Fruit fly (Drosophila melanogaster) whole organism, embryonic: ENCODE data around the gene mbm.

Experiments used
- Atf-2 ChIP-seq: fragments of 200-800 bp; sonication (Bioruptor generic); optimal IDR thresholded peaks from 2 replicates; lab custom pipeline; 2016; ENCODE audit warnings: missing biosample characterization, missing genetic modification characterization
- Awh ChIP-seq: fragments of 200-800 bp; sonication (Bioruptor generic); IDR thresholded peaks from 2 replicates; pipeline ENCODE4, ENCODE4 v1.3.6; 2022; ENCODE audit warnings: missing biosample characterization, missing genetic modification characterization
- BEAF-32 ChIP-seq: fragments of 200-800 bp; sonication (Bioruptor generic); optimal IDR thresholded peaks from 3 replicates; lab custom pipeline; 2017; ENCODE audit warnings: missing biosample characterization, missing genetic modification characterization, mild to moderate bottlenecking, moderate library complexity, missing genetic modification reagents
- Blimp-1 ChIP-seq: fragments of 200-800 bp; sonication (Bioruptor generic); optimal IDR thresholded peaks from 3 replicates; lab custom pipeline; 2018; ENCODE audit warnings: missing biosample characterization, missing genetic modification characterization, mild to moderate bottlenecking, moderate library complexity, missing genetic modification reagents
- CG10366 ChIP-seq: fragments of 200-800 bp; sonication (Bioruptor generic); IDR thresholded peaks from 2 replicates; pipeline ENCODE4 v1.3.6; 2022; ENCODE audit warnings: missing biosample characterization, missing genetic modification characterization
- CG10654 ChIP-seq: fragments of 200-800 bp; sonication (Bioruptor generic); optimal IDR thresholded peaks from 2 replicates; lab custom pipeline; 2016; ENCODE audit warnings: missing biosample characterization, missing genetic modification characterization
- CG10979 ChIP-seq: fragments of 200-800 bp; sonication (Bioruptor generic); optimal IDR thresholded peaks from 2 replicates; lab custom pipeline; 2018; ENCODE audit warnings: missing biosample characterization, mild to moderate bottlenecking, missing genetic modification characterization, moderate library complexity
- CG11093 ChIP-seq: fragments of 200-800 bp; sonication (Bioruptor generic); IDR thresholded peaks from 3 replicates; pipeline ENCODE4 v1.3.6; 2022; ENCODE audit warnings: missing biosample characterization, missing genetic modification characterization
- CG11560 ChIP-seq: fragments of 200-800 bp; sonication (Bioruptor generic); IDR thresholded peaks from 3 replicates; pipeline ENCODE4 v1.3.6; 2022; ENCODE audit warnings: missing biosample characterization, missing genetic modification characterization
- CG13775 ChIP-seq: fragments of 200-800 bp; sonication (Bioruptor generic); optimal IDR thresholded peaks from 3 replicates; lab custom pipeline; 2017; ENCODE audit warnings: missing biosample characterization, mild to moderate bottlenecking, missing genetic modification characterization
- CG14860 ChIP-seq: fragments of 200-800 bp; sonication (Bioruptor generic); IDR thresholded peaks from 3 replicates; pipeline ENCODE4 v1.3.6; 2022; ENCODE audit warnings: missing biosample characterization, missing genetic modification characterization; ENCODE audit not compliant: partially characterized antibody
- CG15269 ChIP-seq: fragments of 200-800 bp; sonication (Bioruptor generic); optimal IDR thresholded peaks from 2 replicates; lab custom pipeline; 2018; ENCODE audit warnings: missing biosample characterization, mild to moderate bottlenecking, missing genetic modification characterization, moderate library complexity
- CG15601 ChIP-seq: fragments of 200-800 bp; sonication (Bioruptor generic); optimal IDR thresholded peaks from 3 replicates; lab custom pipeline; 2019; ENCODE audit warnings: missing biosample characterization, mild to moderate bottlenecking, missing genetic modification characterization, moderate library complexity
- CG15696 ChIP-seq: fragments of 200-800 bp; sonication (Bioruptor generic); optimal IDR thresholded peaks from 2 replicates; lab custom pipeline; 2019; ENCODE audit warnings: missing biosample characterization, mild to moderate bottlenecking, missing genetic modification characterization, moderate library complexity
- CG1602 ChIP-seq: fragments of 200-800 bp; sonication (Bioruptor generic); optimal IDR thresholded peaks from 3 replicates; lab custom pipeline; 2016; ENCODE audit warnings: missing biosample characterization, missing genetic modification characterization
- CG17829 ChIP-seq: fragments of 200-800 bp; optimal IDR thresholded peaks from 2 replicates; lab custom pipeline; 2019; ENCODE audit warnings: missing biosample characterization, mild to moderate bottlenecking, missing genetic modification characterization, moderate library complexity
- CG2120 ChIP-seq: fragments of 200-800 bp; sonication (Bioruptor generic); optimal IDR thresholded peaks from 3 replicates; lab custom pipeline; 2016; ENCODE audit warnings: missing biosample characterization, missing genetic modification characterization
- CG2889 ChIP-seq: fragments of 200-800 bp; sonication (Bioruptor generic); IDR thresholded peaks from 3 replicates; pipeline ENCODE4 v1.3.6; 2022; ENCODE audit warnings: missing biosample characterization, missing genetic modification characterization
- CG6791 ChIP-seq: fragments of 200-800 bp; sonication (Bioruptor generic); IDR thresholded peaks from 3 replicates; pipeline ENCODE4 v1.3.6; 2022; ENCODE audit warnings: missing biosample characterization, missing genetic modification characterization; ENCODE audit not compliant: partially characterized antibody
- CG6813 ChIP-seq: fragments of 200-800 bp; sonication (Bioruptor generic); optimal IDR thresholded peaks from 2 replicates; lab custom pipeline; 2017; ENCODE audit warnings: missing biosample characterization, missing genetic modification characterization, mild to moderate bottlenecking, moderate library complexity, missing genetic modification reagents
- CG7271 ChIP-seq: fragments of 200-800 bp; sonication (Bioruptor generic); optimal IDR thresholded peaks from 2 replicates; lab custom pipeline; 2018; ENCODE audit warnings: missing biosample characterization, mild to moderate bottlenecking, missing genetic modification characterization, moderate library complexity
- CG7786 ChIP-seq: fragments of 200-800 bp; sonication (Bioruptor generic); optimal IDR thresholded peaks from 2 replicates; lab custom pipeline; 2016; ENCODE audit warnings: missing biosample characterization, missing genetic modification characterization
- CG8089 ChIP-seq: fragments of 200-800 bp; sonication (Bioruptor generic); optimal IDR thresholded peaks from 3 replicates; lab custom pipeline; 2016; ENCODE audit warnings: missing biosample characterization, missing genetic modification characterization
- Dbx ChIP-seq: fragments of 200-800 bp; sonication (Bioruptor generic); IDR thresholded peaks from 3 replicates; pipeline ENCODE4 v1.3.6; 2022; ENCODE audit warnings: missing biosample characterization, missing genetic modification characterization
- Eip74EF ChIP-seq, 2 experiments: fragments of 200-800 bp in 1 of 2; fragments of >200 bp in 1 of 2; sonication (Bioruptor generic) in 1 of 2; optimal IDR thresholded peaks; 2 replicates each; lab custom pipeline; 2017 to 2019; ENCODE audit warnings: missing biosample characterization in 2 of 2, missing genetic modification characterization in 2 of 2, mild to moderate bottlenecking in 1 of 2, moderate library complexity in 1 of 2
- Hand ChIP-seq: fragments of 200-800 bp; sonication (Bioruptor generic); optimal IDR thresholded peaks from 2 replicates; lab custom pipeline; 2017; ENCODE audit warnings: mild to moderate bottlenecking, missing biosample characterization, missing genetic modification reagents, missing genetic modification characterization
- Myb ChIP-seq: fragments of 200-800 bp; sonication (Bioruptor generic); optimal IDR thresholded peaks from 2 replicates; lab custom pipeline; 2016; ENCODE audit warnings: missing biosample characterization, missing genetic modification characterization
- Nf-YA ChIP-seq: fragments of 200-800 bp; sonication (Bioruptor generic); IDR thresholded peaks from 2 replicates; pipeline ENCODE4 v1.3.6; 2022; ENCODE audit warnings: missing biosample characterization, missing genetic modification characterization
- Oli ChIP-seq: fragments of 200-800 bp; sonication (Bioruptor generic); optimal IDR thresholded peaks from 2 replicates; lab custom pipeline; 2018; ENCODE audit warnings: missing biosample characterization, mild to moderate bottlenecking, missing genetic modification characterization, moderate library complexity
- Sox100B ChIP-seq: fragments of 200-800 bp; sonication (Bioruptor generic); optimal IDR thresholded peaks from 3 replicates; lab custom pipeline; 2018; ENCODE audit warnings: missing biosample characterization, mild to moderate bottlenecking, missing genetic modification characterization
- Ssrp ChIP-seq: fragments of 200-800 bp; sonication (Bioruptor generic); optimal IDR thresholded peaks from 2 replicates; lab custom pipeline; 2018; ENCODE audit warnings: missing biosample characterization, mild to moderate bottlenecking, missing genetic modification characterization, moderate library complexity
- Xbp1 ChIP-seq: fragments of 200-800 bp; sonication (Bioruptor generic); optimal IDR thresholded peaks from 3 replicates; lab custom pipeline; 2016; ENCODE audit warnings: missing biosample characterization, mild to moderate bottlenecking, missing genetic modification characterization
- Xrp1 ChIP-seq: fragments of 200-800 bp; sonication (Bioruptor generic); IDR thresholded peaks from 2 replicates; pipeline ENCODE4 v1.3.6; 2022; ENCODE audit warnings: missing biosample characterization, missing genetic modification characterization
- al ChIP-seq: fragments of 200-800 bp; sonication (Bioruptor generic); IDR thresholded peaks from 2 replicates; pipeline ENCODE4 v1.3.6; 2022; ENCODE audit warnings: missing biosample characterization, missing genetic modification characterization
- aop ChIP-seq: fragments of 200-800 bp; sonication (Bioruptor generic); IDR thresholded peaks from 2 replicates; pipeline ENCODE4 v1.3.6; 2022; ENCODE audit warnings: missing biosample characterization, missing genetic modification characterization
- ash1 ChIP-seq: fragments of 200-800 bp; sonication (Bioruptor generic); optimal IDR thresholded peaks from 2 replicates; lab custom pipeline; 2018; ENCODE audit warnings: missing biosample characterization, mild to moderate bottlenecking, missing genetic modification characterization
- bowl ChIP-seq: fragments of 200-800 bp; sonication (Bioruptor generic); IDR thresholded peaks from 2 replicates; pipeline ENCODE4 v1.3.6; 2022; ENCODE audit warnings: missing biosample characterization, missing genetic modification characterization
- dysf ChIP-seq: fragments of 200-800 bp; sonication (Bioruptor generic); IDR thresholded peaks from 3 replicates; pipeline ENCODE4 v1.3.6; 2022; ENCODE audit warnings: missing biosample characterization, missing genetic modification characterization
- gem ChIP-seq: fragments of 200-800 bp; sonication (Bioruptor generic); optimal IDR thresholded peaks from 2 replicates; lab custom pipeline; 2019; ENCODE audit warnings: missing biosample characterization, mild to moderate bottlenecking, missing genetic modification characterization, moderate library complexity
- hbn ChIP-seq: fragments of 200-800 bp; sonication (Bioruptor generic); IDR thresholded peaks from 2 replicates; pipeline ENCODE4 v1.3.6; 2022; ENCODE audit warnings: missing biosample characterization, missing genetic modification characterization; ENCODE audit not compliant: partially characterized antibody
- kah ChIP-seq: fragments of 200-800 bp; sonication (Bioruptor generic); optimal IDR thresholded peaks from 2 replicates; lab custom pipeline; 2018; ENCODE audit warnings: missing biosample characterization, mild to moderate bottlenecking, missing genetic modification characterization
- lbe ChIP-seq: fragments of 200-800 bp; sonication (Bioruptor generic); optimal IDR thresholded peaks from 2 replicates; lab custom pipeline; 2016; ENCODE audit warnings: missing biosample characterization, mild to moderate bottlenecking, missing genetic modification characterization
- mirr ChIP-seq: fragments of 200-800 bp; sonication (Bioruptor generic); optimal IDR thresholded peaks from 3 replicates; lab custom pipeline; 2018; ENCODE audit warnings: missing biosample characterization, mild to moderate bottlenecking, missing genetic modification characterization
- nerfin-2 ChIP-seq: fragments of 200-800 bp; sonication (Bioruptor generic); IDR thresholded peaks from 2 replicates; pipeline ENCODE4 v1.3.6; 2022; ENCODE audit warnings: missing biosample characterization, missing genetic modification characterization; ENCODE audit not compliant: partially characterized antibody
- pho ChIP-seq: fragments of 200-800 bp; sonication (Bioruptor generic); optimal IDR thresholded peaks from 2 replicates; lab custom pipeline; 2016; ENCODE audit warnings: missing biosample characterization, missing genetic modification characterization
- repo ChIP-seq: fragments of 200-800 bp; sonication (Bioruptor generic); optimal IDR thresholded peaks from 2 replicates; lab custom pipeline; 2016; ENCODE audit warnings: missing biosample characterization, missing genetic modification characterization
- sna ChIP-seq: fragments of 200-800 bp; sonication (Bioruptor generic); IDR thresholded peaks from 2 replicates; pipeline ENCODE4 v1.3.6; 2022; ENCODE audit warnings: missing biosample characterization, missing genetic modification characterization; ENCODE audit not compliant: partially characterized antibody
- tx ChIP-seq: fragments of 200-800 bp; sonication (Bioruptor generic); optimal IDR thresholded peaks from 2 replicates; lab custom pipeline; 2016; ENCODE audit warnings: missing biosample characterization, missing genetic modification characterization
- unpg ChIP-seq: fragments of 200-800 bp; sonication (Bioruptor generic); optimal IDR thresholded peaks from 3 replicates; lab custom pipeline; 2018; ENCODE audit warnings: missing biosample characterization, mild to moderate bottlenecking, missing genetic modification characterization, moderate library complexity
- yki ChIP-seq: fragments of >200 bp; optimal IDR thresholded peaks from 3 replicates; lab custom pipeline; 2018

mbm gene

dm6 chr2L:285596-286023 is 12.1 kb upstream of the mbm start:
- TF ChIP-seq nerfin-2 (GFP tag; lab: Robert Waterston, UW), result no peak
- peak; percentile 29 for TF ChIP-seq CG7786 (GFP tag; lab: Kevin White, UChicago)
- peak in 1 of 2 experiments; percentile 15 for TF ChIP-seq Eip74EF (GFP tag; optimal IDR thresholded peaks at IDR 0.05; lab: Kevin White, UChicago)
- TF ChIP-seq dysf (GFP tag; lab: Robert Waterston, UW), result 0 out of 3 replicates have a peak, but pooled peaks have one; percentile 42
- peak; percentile 27 for TF ChIP-seq kah (GFP tag; lab: Kevin White, UChicago)
- no peak for TF ChIP-seq CG2889 (GFP tag; lab: Robert Waterston, UW)
- no peak for TF ChIP-seq lbe (GFP tag; lab: Kevin White, UChicago)
- peak; percentile 58 for TF ChIP-seq unpg (GFP tag; lab: Kevin White, UChicago)
- TF ChIP-seq CG2120 (GFP tag; lab: Kevin White, UChicago), result peak; percentile 71
- peak; percentile 31 for TF ChIP-seq tx (GFP tag; lab: Kevin White, UChicago)
- peak; percentile 46 for TF ChIP-seq CG15601
- peak; percentile 30 for TF ChIP-seq Sox100B (GFP tag; lab: Kevin White, UChicago)
- no peak for TF ChIP-seq CG11093 (GFP tag; lab: Robert Waterston, UW)
- TF ChIP-seq gem, result peak; percentile 72
- TF ChIP-seq Awh (GFP tag; lab: Robert Waterston, UW), result peak; percentile 53
- TF ChIP-seq CG1602 (GFP tag; lab: Kevin White, UChicago), result no peak
- TF ChIP-seq sna (GFP tag; lab: Robert Waterston, UW), result no peak; the same call in 1 of the 2 replicates
- no peak for TF ChIP-seq CG11560
- peak; percentile 29 for TF ChIP-seq Xbp1 (GFP tag; lab: Kevin White, UChicago)
- no peak for TF ChIP-seq CG10366 (GFP tag; lab: Robert Waterston, UW)
- peak; percentile 50 for TF ChIP-seq Myb (GFP tag; lab: Kevin White, UChicago)
- no peak for TF ChIP-seq bowl (GFP tag; lab: Robert Waterston, UW)
- TF ChIP-seq hbn (GFP tag; lab: Robert Waterston, UW), result 0 out of 2 replicates have a peak, but pooled peaks have one; percentile 15
- TF ChIP-seq Ssrp (tag; lab: Kevin White, UChicago), result no peak
- no peak for TF ChIP-seq CG7271 (tag; lab: Kevin White, UChicago)
- peak; percentile 49 for TF ChIP-seq mirr
- peak; percentile 65 for TF ChIP-seq CG6813
- TF ChIP-seq BEAF-32 (GFP tag; lab: Kevin White, UChicago), result peak; percentile 31
- TF ChIP-seq Hand, result peak; percentile 27
- TF ChIP-seq repo (GFP tag; lab: Kevin White, UChicago), result no peak
- no peak for TF ChIP-seq yki
- TF ChIP-seq Xrp1 (GFP tag; lab: Robert Waterston, UW), result peak; percentile 56; the same call in 1 of the 2 replicates
- TF ChIP-seq CG6791 (GFP tag; lab: Robert Waterston, UW), result peak; percentile 57; the same call in 1 of the 3 replicates
- TF ChIP-seq CG17829 (tag; lab: Kevin White, UChicago), result peak; percentile 63
- TF ChIP-seq CG13775, result peak; percentile 3
- TF ChIP-seq Oli (tag; lab: Kevin White, UChicago), result peak; percentile 52
- no peak for TF ChIP-seq Nf-YA
- TF ChIP-seq al (GFP tag; lab: Robert Waterston, UW), result 0 out of 2 replicates have a peak, but pooled peaks have one; percentile 33
- no peak for TF ChIP-seq aop (GFP tag; lab: Robert Waterston, UW)
- TF ChIP-seq Blimp-1 (GFP tag; lab: Kevin White, UChicago), result peak; percentile 41
- TF ChIP-seq CG15269 (tag; lab: Kevin White, UChicago), result peak; percentile 61
- peak; percentile 7 for TF ChIP-seq CG15696 (tag; lab: Kevin White, UChicago)
- peak; percentile 8 for TF ChIP-seq Atf-2 (GFP tag; lab: Kevin White, UChicago)
- TF ChIP-seq CG10654 (GFP tag; lab: Kevin White, UChicago), result no peak
- peak; percentile 22 for TF ChIP-seq pho (GFP tag; lab: Kevin White, UChicago)
- peak; percentile 64; the same call in 2 of the 3 replicates for TF ChIP-seq Dbx (GFP tag; lab: Robert Waterston, UW)
- TF ChIP-seq CG14860 (GFP tag; lab: Robert Waterston, UW), result no peak
- no peak for TF ChIP-seq ash1
- TF ChIP-seq CG8089 (GFP tag; lab: Kevin White, UChicago), result peak; percentile 27
- peak; percentile 33 for TF ChIP-seq CG10979 (tag; lab: Kevin White, UChicago)
